Worm (Caenorhabditis elegans) whole organism, early embryonic: ENCODE results near the gene rpn-11.
A peak's percentile ranks its signal among the peaks of the same experiment; 100 is the strongest.

Experiments used
- B0310.2 ChIP-seq: sonication (generic microtip); optimal IDR thresholded peaks from 2 replicates; lab custom pipeline; 2016; ENCODE audit warnings: mild to moderate bottlenecking, missing genetic modification characterization, missing compliant biosample characterization
- F13C5.2 ChIP-seq: sonication (generic microtip); optimal IDR thresholded peaks from 2 replicates; lab custom pipeline; 2017; ENCODE audit warnings: mild to moderate bottlenecking, missing genetic modification characterization, inconsistent platforms, missing compliant biosample characterization
- aly-1 ChIP-seq: sonication (generic microtip); optimal IDR thresholded peaks from 2 replicates; lab custom pipeline; 2016; ENCODE audit warnings: missing genetic modification characterization, missing compliant biosample characterization
- ama-1 ChIP-seq: fragments of 150-350 bp; optimal IDR thresholded peaks from 2 replicates; lab custom pipeline; 2014
- ceh-13 ChIP-seq: fragments of 200-800 bp; sonication (Bioruptor generic); optimal IDR thresholded peaks from 2 replicates; lab custom pipeline; 2018; ENCODE audit warnings: mild to moderate bottlenecking, missing genetic modification characterization, missing compliant biosample characterization
- ceh-36 ChIP-seq: sonication (generic microtip); optimal IDR thresholded peaks from 2 replicates; lab custom pipeline; 2016; ENCODE audit warnings: missing genetic modification characterization, inconsistent platforms, missing compliant biosample characterization
- ets-7 ChIP-seq: sonication (generic microtip); optimal IDR thresholded peaks from 2 replicates; lab custom pipeline; 2016; ENCODE audit warnings: missing genotype, missing genetic modification characterization, missing compliant biosample characterization
- flt-1 ChIP-seq: fragments of 200-800 bp; sonication (Bioruptor generic); IDR thresholded peaks from 2 replicates; pipeline ENCODE4 v1.3.6; 2022; ENCODE audit warnings: missing genetic modification characterization, missing compliant biosample characterization
- hmbx-1 ChIP-seq: sonication (generic microtip); optimal IDR thresholded peaks from 2 replicates; lab custom pipeline; 2016; ENCODE audit warnings: mild to moderate bottlenecking, missing genetic modification characterization, missing compliant biosample characterization
- hmg-4 ChIP-seq: fragments of 200-800 bp; sonication (Bioruptor generic); optimal IDR thresholded peaks from 2 replicates; lab custom pipeline; 2018; ENCODE audit warnings: mild to moderate bottlenecking, missing genetic modification characterization, missing compliant biosample characterization
- hnd-1 ChIP-seq: sonication (generic microtip); optimal IDR thresholded peaks from 2 replicates; lab custom pipeline; 2016; ENCODE audit warnings: missing genetic modification characterization, missing compliant biosample characterization
- pes-1 ChIP-seq: fragments of 200-800 bp; sonication (Bioruptor generic); IDR thresholded peaks from 2 replicates; pipeline ENCODE4 v1.3.6; 2022; ENCODE audit warnings: missing genetic modification reagents, missing genetic modification characterization, missing compliant biosample characterization
- scrt-1 ChIP-seq: fragments of 200-800 bp; sonication (Bioruptor generic); IDR thresholded peaks from 2 replicates; pipeline ENCODE4 v1.3.6; 2022; ENCODE audit warnings: missing genetic modification characterization, missing compliant biosample characterization
- sea-1 ChIP-seq: fragments of 200-800 bp; sonication (Bioruptor generic); conservative IDR thresholded peaks from 2 replicates; pipeline ENCODE4 v1.3.6; 2022; ENCODE audit warnings: missing genetic modification characterization, missing compliant biosample characterization
- tbx-11 ChIP-seq: fragments of 200-800 bp; sonication (Bioruptor generic); IDR thresholded peaks from 2 replicates; pipeline ENCODE4 v1.3.6; 2022; ENCODE audit warnings: missing genetic modification characterization, missing compliant biosample characterization
- tbx-37 ChIP-seq: fragments of 200-800 bp; sonication (Bioruptor generic); conservative IDR thresholded peaks from 2 replicates; pipeline ENCODE4 v1.3.6; 2022; ENCODE audit warnings: missing genetic modification reagents, missing genetic modification characterization, missing compliant biosample characterization
- tra-4 ChIP-seq: sonication (generic microtip); optimal IDR thresholded peaks from 2 replicates; lab custom pipeline; 2017; ENCODE audit warnings: missing genetic modification characterization, missing compliant biosample characterization

Gene rpn-11

DNA sequence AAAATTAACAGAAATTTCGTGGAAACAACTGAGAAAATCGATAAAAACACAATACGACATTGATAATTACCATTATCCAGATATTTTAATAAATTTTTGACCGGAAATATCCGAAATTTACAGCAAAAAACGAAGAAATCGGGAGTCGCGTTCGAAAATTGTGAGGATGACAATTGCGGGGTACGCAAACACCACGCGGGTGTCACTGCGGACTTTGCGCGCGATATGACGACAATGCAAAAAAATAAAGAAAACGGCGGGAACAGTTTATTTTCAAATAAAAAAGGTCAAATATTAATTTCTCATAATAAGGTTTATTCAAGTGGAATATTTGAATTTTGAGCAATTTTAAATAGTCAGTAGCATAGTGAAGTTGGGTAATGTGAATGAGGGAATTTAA, at the start of gene rpn-11:
Gene rpn-11, minus strand, starts transcription at position 198 of the 400 bp plus-strand sequence.
- TF ChIP-seq pes-1 (no peak), F13C5.2 (tag; lab: Kevin White, UChicago) (peak; percentile 30)

DNA sequence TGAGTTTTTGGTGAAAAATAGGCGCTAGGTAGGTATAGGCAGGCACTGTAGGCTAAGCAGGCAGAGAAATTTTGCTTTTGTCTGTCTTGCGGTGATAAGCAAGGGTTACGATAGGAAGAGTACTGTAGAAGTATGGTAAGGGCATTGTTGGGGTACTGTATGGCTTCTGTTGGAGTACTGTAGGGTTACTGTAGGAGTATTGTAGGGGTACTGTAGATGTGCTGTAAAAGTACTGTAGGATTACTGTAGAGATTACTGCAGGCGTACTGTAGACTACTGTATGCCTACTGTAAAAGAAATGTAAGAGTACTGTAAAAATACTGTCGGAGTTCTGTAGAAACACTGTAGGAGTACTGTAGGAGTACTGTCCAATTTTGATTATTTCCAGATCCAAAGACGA, 48.2 kb upstream of the rpn-11 start:
- no peak for TF ChIP-seq hmg-4 (GFP tag; lab: Kevin White, UChicago)
- TF ChIP-seq aly-1 (tag; lab: Kevin White, UChicago), result no peak
- TF ChIP-seq tbx-37 (GFP tag; lab: Robert Waterston, UW), result no peak
- no peak for TF ChIP-seq hmbx-1
- TF ChIP-seq F13C5.2 (tag; lab: Kevin White, UChicago), result no peak
- TF ChIP-seq ceh-36 (tag; lab: Kevin White, UChicago), result no peak

DNA sequence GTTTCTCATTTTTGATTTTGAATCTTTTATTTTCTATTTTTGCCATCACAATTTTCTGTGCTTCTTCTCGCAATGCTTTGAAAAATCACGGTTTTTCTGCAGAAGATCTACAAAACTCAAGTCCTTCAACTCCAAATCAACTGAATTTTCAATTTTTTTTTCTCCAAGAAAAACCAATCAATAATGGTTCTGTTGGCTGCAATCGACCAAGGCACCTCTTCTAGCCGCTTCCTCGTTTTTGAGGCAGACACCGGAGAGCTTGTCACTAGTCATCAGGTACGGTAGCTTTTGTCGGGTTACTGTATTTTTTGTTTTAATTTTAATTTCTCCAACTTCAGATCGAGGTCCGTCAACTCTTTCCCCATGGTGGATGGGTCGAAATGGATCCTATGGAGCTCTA, 47.5 kb upstream of the rpn-11 start, which contains the start of gene R11F4.1:
Gene R11F4.1, plus strand, starts transcription at position 103 of the 400 bp plus-strand sequence.
- TF ChIP-seq hnd-1 (no peak), ceh-13 (no peak), tbx-11 (GFP tag; lab: Robert Waterston, UW) (no peak), B0310.2 (tag; lab: Kevin White, UChicago) (no peak), aly-1 (tag; lab: Kevin White, UChicago) (no peak), pes-1 (no peak), scrt-1 (GFP tag; lab: Robert Waterston, UW) (no peak), ama-1 (no peak)

DNA sequence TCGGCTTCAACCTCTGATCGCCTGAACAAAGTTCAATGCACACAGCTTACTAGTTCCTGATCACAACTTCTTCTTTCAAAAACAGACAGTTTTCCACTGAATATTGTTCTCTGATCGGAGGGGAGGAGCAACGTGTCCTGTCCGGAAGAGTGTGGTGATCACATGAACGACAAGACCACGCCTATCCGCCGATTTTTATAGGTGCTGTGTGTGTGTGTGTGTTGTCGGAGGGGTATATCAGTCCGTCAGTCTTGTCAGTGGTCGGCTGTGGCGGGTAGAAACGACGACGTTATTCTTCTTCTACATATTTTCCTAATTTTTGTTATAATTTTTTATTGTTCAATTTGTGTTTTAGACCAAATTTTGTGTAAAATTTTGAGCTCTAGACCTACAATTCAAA, 46.4 kb upstream of the rpn-11 start:
- TF ChIP-seq hmbx-1, result no peak
- TF ChIP-seq pes-1, result no peak
- TF ChIP-seq scrt-1 (GFP tag; lab: Robert Waterston, UW), result no peak
- TF ChIP-seq ama-1, result no peak
- TF ChIP-seq ceh-36 (tag; lab: Kevin White, UChicago), result no peak
- no peak for TF ChIP-seq tra-4 (tag; lab: Kevin White, UChicago)
- TF ChIP-seq sea-1 (GFP tag; lab: Robert Waterston, UW), result no peak
- TF ChIP-seq aly-1 (tag; lab: Kevin White, UChicago), result no peak
- TF ChIP-seq hnd-1, result no peak
- TF ChIP-seq flt-1 (GFP tag; lab: Robert Waterston, UW), result no peak
- no peak for TF ChIP-seq hmg-4 (GFP tag; lab: Kevin White, UChicago)
- TF ChIP-seq tbx-37 (GFP tag; lab: Robert Waterston, UW), result no peak
- no peak for TF ChIP-seq F13C5.2 (tag; lab: Kevin White, UChicago)
- TF ChIP-seq B0310.2 (tag; lab: Kevin White, UChicago), result no peak
- no peak for TF ChIP-seq ets-7 (tag; lab: Kevin White, UChicago)
- no peak for TF ChIP-seq ceh-13

ce11 chrII:4089183-4089582, 44.8 kb upstream of the rpn-11 start:
- TF ChIP-seq F13C5.2 (tag; lab: Kevin White, UChicago), result no peak
- no peak for TF ChIP-seq aly-1 (tag; lab: Kevin White, UChicago)
- no peak for TF ChIP-seq ama-1
- no peak for TF ChIP-seq B0310.2 (tag; lab: Kevin White, UChicago)
- no peak for TF ChIP-seq ets-7 (tag; lab: Kevin White, UChicago)
- no peak for TF ChIP-seq sea-1 (GFP tag; lab: Robert Waterston, UW)
- no peak for TF ChIP-seq tra-4 (tag; lab: Kevin White, UChicago)
- no peak for TF ChIP-seq ceh-13
- TF ChIP-seq pes-1, result no peak
- TF ChIP-seq hnd-1, result no peak
- no peak for TF ChIP-seq ceh-36 (tag; lab: Kevin White, UChicago)
- no peak for TF ChIP-seq flt-1 (GFP tag; lab: Robert Waterston, UW)
- TF ChIP-seq tbx-37 (GFP tag; lab: Robert Waterston, UW), result no peak
- TF ChIP-seq hmbx-1, result no peak
- TF ChIP-seq hmg-4 (GFP tag; lab: Kevin White, UChicago), result no peak
- no peak for TF ChIP-seq tbx-11 (GFP tag; lab: Robert Waterston, UW)
- no peak for TF ChIP-seq scrt-1 (GFP tag; lab: Robert Waterston, UW)

DNA sequence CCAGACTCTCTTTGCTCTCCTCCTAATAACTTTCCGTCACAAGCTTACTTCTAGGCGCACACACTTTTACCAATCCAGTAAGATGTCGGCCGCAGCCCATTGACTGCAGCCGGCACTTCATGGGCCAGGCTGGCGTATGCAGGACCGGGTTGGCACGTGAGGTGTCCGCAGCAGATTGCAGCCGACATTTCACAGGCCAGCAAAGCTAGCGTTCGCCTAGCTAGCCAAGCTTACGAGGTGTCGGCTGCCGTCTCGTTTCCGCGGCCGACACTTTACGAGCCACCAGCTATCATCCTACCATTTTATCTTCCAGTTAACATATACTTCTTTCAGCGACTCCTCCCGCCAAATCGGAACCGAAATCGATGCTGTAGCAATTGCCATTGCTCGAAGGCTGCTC, 41.3 kb upstream of the rpn-11 start:
- TF ChIP-seq aly-1 (tag; lab: Kevin White, UChicago), result no peak
- no peak for TF ChIP-seq hnd-1
- no peak for TF ChIP-seq tbx-37 (GFP tag; lab: Robert Waterston, UW)
- no peak for TF ChIP-seq ets-7 (tag; lab: Kevin White, UChicago)
- no peak for TF ChIP-seq ceh-13
- TF ChIP-seq flt-1 (GFP tag; lab: Robert Waterston, UW), result no peak
- TF ChIP-seq ama-1, result no peak
- no peak for TF ChIP-seq scrt-1 (GFP tag; lab: Robert Waterston, UW)
- TF ChIP-seq tra-4 (tag; lab: Kevin White, UChicago), result no peak

ce11 chrII:4082754-4083153, 38.4 kb upstream of the rpn-11 start, which contains the start of gene R11F4.2:
TSS of gene R11F4.2 (plus strand) at chrII:4083054.
- TF ChIP-seq flt-1 (GFP tag; lab: Robert Waterston, UW) (no peak), ets-7 (tag; lab: Kevin White, UChicago) (no peak), tbx-11 (GFP tag; lab: Robert Waterston, UW) (no peak), tbx-37 (GFP tag; lab: Robert Waterston, UW) (no peak), hnd-1 (no peak), sea-1 (GFP tag; lab: Robert Waterston, UW) (no peak), scrt-1 (GFP tag; lab: Robert Waterston, UW) (no peak), pes-1 (no peak), ceh-13 (no peak), ceh-36 (tag; lab: Kevin White, UChicago) (no peak), B0310.2 (tag; lab: Kevin White, UChicago) (no peak), ama-1 (no peak), hmbx-1 (no peak), hmg-4 (GFP tag; lab: Kevin White, UChicago) (no peak), tra-4 (tag; lab: Kevin White, UChicago) (no peak), aly-1 (tag; lab: Kevin White, UChicago) (no peak), F13C5.2 (tag; lab: Kevin White, UChicago) (no peak)

- no peak for TF ChIP-seq aly-1 (tag; lab: Kevin White, UChicago)
- TF ChIP-seq tra-4 (tag; lab: Kevin White, UChicago), result no peak
- TF ChIP-seq ceh-36 (tag; lab: Kevin White, UChicago), result peak; percentile 73
- no peak for TF ChIP-seq B0310.2 (tag; lab: Kevin White, UChicago)
Measured at ce11 chrII:4081891-4082290, 37.5 kb upstream of the rpn-11 start.
